Fruit fly (Drosophila melanogaster) whole organism, embryonic: Measurements from ENCODE around the gene ClpP.
A peak's percentile ranks its signal among the peaks of the same experiment; 100 is the strongest.

ENCODE experiments used
- Antp ChIP-seq: fragments of 200-800 bp; sonication (Bioruptor generic); optimal IDR thresholded peaks from 3 replicates; lab custom pipeline; 2016; ENCODE audit warnings: missing biosample characterization, missing genetic modification characterization
- Bdp1 ChIP-seq: fragments of 200-800 bp; sonication (Bioruptor generic); optimal IDR thresholded peaks from 3 replicates; lab custom pipeline; 2016; ENCODE audit warnings: missing biosample characterization, missing genetic modification characterization
- CG10274 ChIP-seq: fragments of 200-800 bp; sonication (Bioruptor generic); optimal IDR thresholded peaks from 3 replicates; lab custom pipeline; 2017; ENCODE audit warnings: missing biosample characterization, mild to moderate bottlenecking, missing genetic modification characterization
- CG11085 ChIP-seq: fragments of 200-800 bp; sonication (Bioruptor generic); IDR thresholded peaks from 2 replicates; pipeline ENCODE4 v1.3.6; 2022; ENCODE audit warnings: missing biosample characterization, missing genetic modification characterization
- CG11695 ChIP-seq: fragments of 200-800 bp; sonication (Bioruptor generic); IDR thresholded peaks from 3 replicates; pipeline ENCODE4 v1.3.6; 2022; ENCODE audit warnings: missing biosample characterization, missing genetic modification characterization
- CG12391 ChIP-seq: fragments of 200-800 bp; sonication (Bioruptor generic); optimal IDR thresholded peaks from 3 replicates; lab custom pipeline; 2018; ENCODE audit warnings: missing biosample characterization, mild to moderate bottlenecking, missing genetic modification characterization, moderate library complexity
- CG13424 ChIP-seq: fragments of 200-800 bp; sonication (Bioruptor generic); optimal IDR thresholded peaks from 2 replicates; lab custom pipeline; 2019; ENCODE audit warnings: missing biosample characterization, mild to moderate bottlenecking, missing genetic modification characterization, moderate library complexity
- CG14710 ChIP-seq: fragments of 200-800 bp; sonication (Bioruptor generic); optimal IDR thresholded peaks from 3 replicates; lab custom pipeline; 2019; ENCODE audit warnings: missing biosample characterization, mild to moderate bottlenecking, missing genetic modification characterization, moderate library complexity
- CG14860 ChIP-seq: fragments of 200-800 bp; sonication (Bioruptor generic); IDR thresholded peaks from 3 replicates; pipeline ENCODE4 v1.3.6; 2022; ENCODE audit warnings: missing biosample characterization, missing genetic modification characterization; ENCODE audit not compliant: partially characterized antibody
- CG16779 ChIP-seq: fragments of 200-800 bp; sonication (Bioruptor generic); IDR thresholded peaks from 2 replicates; pipeline ENCODE4 v1.3.6; 2022; ENCODE audit warnings: missing biosample characterization, missing genetic modification characterization
- CG18262 ChIP-seq: fragments of 200-800 bp; optimal IDR thresholded peaks from 3 replicates; lab custom pipeline; 2019; ENCODE audit warnings: missing biosample characterization, mild to moderate bottlenecking, missing genetic modification characterization, moderate library complexity
- CG1832 ChIP-seq: fragments of 200-800 bp; sonication (Bioruptor generic); optimal IDR thresholded peaks from 2 replicates; lab custom pipeline; 2017; ENCODE audit warnings: missing biosample characterization, mild to moderate bottlenecking, missing genetic modification characterization, inconsistent platforms
- CG2199 ChIP-seq: fragments of 200-800 bp; sonication (Bioruptor generic); IDR thresholded peaks from 3 replicates; pipeline ENCODE4 v1.3.6; 2022; ENCODE audit warnings: missing biosample characterization, missing genetic modification characterization
- CG32772 ChIP-seq: fragments of 200-800 bp; sonication (Bioruptor generic); IDR thresholded peaks from 2 replicates; pipeline ENCODE4 v1.3.6; 2022; ENCODE audit warnings: missing biosample characterization, missing genetic modification characterization
- CG33213 ChIP-seq: fragments of 200-800 bp; sonication (Bioruptor generic); optimal IDR thresholded peaks from 3 replicates; lab custom pipeline; 2016; ENCODE audit warnings: missing biosample characterization, missing genetic modification characterization
- CG34422 ChIP-seq: fragments of 200-800 bp; sonication (Bioruptor generic); IDR thresholded peaks from 3 replicates; pipeline ENCODE4 v1.3.6; 2022; ENCODE audit warnings: missing biosample characterization, missing genetic modification characterization
- CG43689 ChIP-seq: fragments of 200-800 bp; sonication (Bioruptor generic); IDR thresholded peaks from 2 replicates; pipeline ENCODE4 v1.3.6; 2022; ENCODE audit warnings: missing biosample characterization, missing genetic modification characterization
- CG7928 ChIP-seq: fragments of 200-800 bp; sonication (Bioruptor generic); optimal IDR thresholded peaks from 2 replicates; lab custom pipeline; 2017; ENCODE audit warnings: missing biosample characterization, mild to moderate bottlenecking, missing genetic modification characterization
- CG8359 ChIP-seq: fragments of 200-800 bp; sonication (Bioruptor generic); optimal IDR thresholded peaks from 2 replicates; lab custom pipeline; 2017; ENCODE audit warnings: missing biosample characterization, mild to moderate bottlenecking, missing genetic modification characterization, borderline replicate concordance
- CG9727 ChIP-seq: fragments of 200-800 bp; sonication (Bioruptor generic); optimal IDR thresholded peaks from 3 replicates; lab custom pipeline; 2017; ENCODE audit warnings: missing biosample characterization, mild to moderate bottlenecking, missing genetic modification characterization
- CrebB ChIP-seq: fragments of 200-800 bp; sonication (Bioruptor generic); optimal IDR thresholded peaks from 3 replicates; lab custom pipeline; 2018; ENCODE audit warnings: missing biosample characterization, mild to moderate bottlenecking, missing genetic modification characterization
- D19A ChIP-seq: fragments of 200-800 bp; optimal IDR thresholded peaks from 3 replicates; lab custom pipeline; 2019; ENCODE audit warnings: missing biosample characterization, mild to moderate bottlenecking, missing genetic modification characterization, moderate library complexity
- Dek ChIP-seq: fragments of 200-800 bp; sonication (Bioruptor generic); optimal IDR thresholded peaks from 3 replicates; lab custom pipeline; 2019; ENCODE audit warnings: missing biosample characterization, mild to moderate bottlenecking, missing genetic modification characterization, moderate library complexity
- Eip74EF ChIP-seq, 2 experiments: fragments of 200-800 bp in 1 of 2; fragments of >200 bp in 1 of 2; sonication (Bioruptor generic) in 1 of 2; optimal IDR thresholded peaks; 2 replicates each; lab custom pipeline; 2017 to 2019; ENCODE audit warnings: missing biosample characterization in 2 of 2, missing genetic modification characterization in 2 of 2, mild to moderate bottlenecking in 1 of 2, moderate library complexity in 1 of 2
- HLHmδ ChIP-seq: fragments of 200-800 bp; sonication (Bioruptor generic); optimal IDR thresholded peaks from 2 replicates; lab custom pipeline; 2018; ENCODE audit warnings: missing biosample characterization, mild to moderate bottlenecking, missing genetic modification characterization, moderate library complexity
- Hey ChIP-seq: fragments of 200-800 bp; sonication (Bioruptor generic); optimal IDR thresholded peaks from 3 replicates; lab custom pipeline; 2018; ENCODE audit warnings: missing biosample characterization, mild to moderate bottlenecking, missing genetic modification characterization
- HmgD ChIP-seq: fragments of 200-800 bp; sonication (Bioruptor generic); optimal IDR thresholded peaks from 3 replicates; lab custom pipeline; 2016; ENCODE audit warnings: missing biosample characterization, missing genetic modification characterization
- Kr ChIP-seq: fragments of 200-800 bp; sonication (Bioruptor generic); optimal IDR thresholded peaks from 2 replicates; lab custom pipeline; 2017; ENCODE audit warnings: missing biosample characterization, mild to moderate bottlenecking, missing genetic modification characterization
- MBD-R2 ChIP-seq: fragments of 200-800 bp; sonication (Bioruptor generic); IDR thresholded peaks from 2 replicates; pipeline ENCODE4 v1.3.6; 2022; ENCODE audit warnings: missing biosample characterization, missing genetic modification characterization
- Meics ChIP-seq: fragments of 200-800 bp; sonication (Bioruptor generic); optimal IDR thresholded peaks from 2 replicates; lab custom pipeline; 2017; ENCODE audit warnings: missing biosample characterization, mild to moderate bottlenecking, missing genetic modification characterization
- NfI ChIP-seq: fragments of 200-800 bp; sonication (Bioruptor generic); optimal IDR thresholded peaks from 3 replicates; lab custom pipeline; 2018; ENCODE audit warnings: missing biosample characterization, mild to moderate bottlenecking, missing genetic modification characterization, moderate library complexity
- Opbp ChIP-seq: fragments of 200-800 bp; sonication (Bioruptor generic); IDR thresholded peaks from 3 replicates; pipeline ENCODE4 v1.3.6; 2022; ENCODE audit warnings: missing biosample characterization, missing genetic modification characterization; ENCODE audit not compliant: partially characterized antibody
- Sry-β ChIP-seq: fragments of 200-800 bp; sonication (Bioruptor generic); optimal IDR thresholded peaks from 2 replicates; lab custom pipeline; 2018; ENCODE audit warnings: missing biosample characterization, mild to moderate bottlenecking, missing genetic modification characterization, moderate library complexity
- Trl ChIP-seq, 3 experiments: fragments of >200 bp in 2 of 3; fragments of 200-800 bp in 1 of 3; sonication (Bioruptor generic) in 1 of 3; optimal IDR thresholded peaks; 2 replicates in 1 of 3; 3 replicates in 2 of 3; lab custom pipeline; 2016 to 2017; ENCODE audit warnings: missing biosample characterization in 1 of 3, missing genetic modification characterization in 1 of 3
- bab2 ChIP-seq: fragments of 200-800 bp; sonication (Bioruptor generic); optimal IDR thresholded peaks from 2 replicates; lab custom pipeline; 2016; ENCODE audit warnings: missing biosample characterization, missing genetic modification characterization
- caup ChIP-seq: fragments of 200-800 bp; sonication (Bioruptor generic); optimal IDR thresholded peaks from 3 replicates; lab custom pipeline; 2017; ENCODE audit warnings: missing biosample characterization, mild to moderate bottlenecking, missing genetic modification characterization, moderate library complexity; ENCODE audit not compliant: severe bottlenecking
- gce ChIP-seq: fragments of 200-800 bp; sonication (Bioruptor generic); IDR thresholded peaks from 3 replicates; pipeline ENCODE4 v1.3.6; 2022; ENCODE audit warnings: missing biosample characterization, missing genetic modification characterization
- grn ChIP-seq: fragments of 200-800 bp; sonication (Bioruptor generic); optimal IDR thresholded peaks from 3 replicates; lab custom pipeline; 2017; ENCODE audit warnings: missing biosample characterization, missing genetic modification characterization
- onecut ChIP-seq: fragments of 200-800 bp; sonication (Bioruptor generic); IDR thresholded peaks from 2 replicates; pipeline ENCODE4 v1.3.6; 2022; ENCODE audit warnings: missing biosample characterization, missing genetic modification characterization
- pan ChIP-seq, 4 experiments: fragments of >200 bp in 3 of 4; fragments of 200-800 bp in 1 of 4; sonication (Bioruptor generic) in 1 of 4; optimal IDR thresholded peaks in 3 of 4; IDR thresholded peaks in 1 of 4; 2 replicates each; pipeline versions ENCODE4 v1.3.6 to Lab custom; 2017 to 2022; ENCODE audit warnings: missing biosample characterization in 2 of 4, missing genetic modification characterization in 2 of 4, mixed read lengths in 1 of 4
- prd ChIP-seq, 3 experiments: fragments of >200 bp in 2 of 3; fragments of 200-800 bp in 1 of 3; sonication (Bioruptor generic) in 1 of 3; optimal IDR thresholded peaks in 2 of 3; IDR thresholded peaks in 1 of 3; 2 replicates in 2 of 3; 3 replicates in 1 of 3; pipeline versions ENCODE4 v1.3.6 to Lab custom; 2017 to 2022; ENCODE audit warnings: missing biosample characterization in 1 of 3, missing genetic modification characterization in 1 of 3
- sd ChIP-seq: fragments of 200-800 bp; sonication (Bioruptor generic); optimal IDR thresholded peaks from 3 replicates; lab custom pipeline; 2018; ENCODE audit warnings: missing biosample characterization, mild to moderate bottlenecking, missing genetic modification characterization, moderate library complexity
- slou ChIP-seq: fragments of 200-800 bp; sonication (Bioruptor generic); optimal IDR thresholded peaks from 3 replicates; lab custom pipeline; 2016; ENCODE audit warnings: missing biosample characterization, missing genetic modification characterization
- slp2 ChIP-seq: fragments of 200-800 bp; sonication (Bioruptor generic); optimal IDR thresholded peaks from 2 replicates; lab custom pipeline; 2016; ENCODE audit warnings: missing biosample characterization, missing genetic modification characterization
- trh ChIP-seq: fragments of 200-800 bp; sonication (Bioruptor generic); optimal IDR thresholded peaks from 2 replicates; lab custom pipeline; 2016; ENCODE audit warnings: missing biosample characterization, missing genetic modification characterization
- ttk ChIP-seq: fragments of 200-800 bp; sonication (Bioruptor generic); IDR thresholded peaks from 2 replicates; pipeline ENCODE4 v2.1.2; 2022; ENCODE audit warnings: missing biosample characterization, missing genetic modification characterization
- z ChIP-seq: fragments of 200-800 bp; sonication (Bioruptor generic); IDR thresholded peaks from 3 replicates; pipeline ENCODE4 v1.3.6; 2022; ENCODE audit warnings: missing biosample characterization, missing genetic modification characterization

The ClpP gene

DNA sequence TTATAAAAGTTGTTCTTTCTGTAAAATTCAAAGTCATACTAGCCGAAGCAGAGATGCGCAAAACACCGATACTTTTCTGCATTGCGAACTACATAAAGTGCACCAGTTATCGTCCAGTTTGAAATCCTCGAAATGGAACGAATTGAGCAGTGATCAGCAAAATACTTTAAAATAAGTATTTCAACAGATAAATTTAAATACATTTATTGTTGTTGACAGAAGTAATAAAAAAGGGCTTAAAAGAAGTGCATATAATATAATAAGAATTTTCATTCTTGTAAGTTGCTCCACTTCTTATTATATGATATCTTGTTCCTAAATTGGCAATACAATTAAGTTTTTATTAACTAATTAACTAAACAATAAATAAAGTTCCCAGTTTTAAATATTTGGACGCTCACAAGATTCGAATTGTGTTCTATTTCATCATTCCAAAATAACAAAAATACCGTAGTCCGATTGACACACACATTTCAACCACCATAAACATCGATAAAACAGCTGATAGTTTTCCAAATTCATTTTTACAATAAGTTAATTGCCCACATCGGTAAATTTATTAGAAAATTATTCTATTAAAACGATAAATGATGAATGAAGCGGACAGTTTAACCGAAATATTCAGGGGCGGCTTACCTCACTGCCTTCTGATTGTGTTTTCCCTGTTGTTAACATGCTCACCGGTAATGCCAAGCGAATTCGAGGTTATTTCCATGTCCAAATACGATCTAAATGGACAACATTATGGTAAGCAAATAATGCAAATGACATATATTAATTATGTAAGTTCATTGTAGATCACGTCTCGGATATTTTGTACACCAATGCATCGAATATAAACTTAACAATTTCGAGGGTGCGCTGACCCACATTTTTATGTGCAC lies 42.0 kb upstream of the ClpP start, which contains the start of the genes Usp14 and CG4972 (continued):
- TF ChIP-seq NfI (GFP tag; lab: Kevin White, UChicago) (no peak), CG33213 (no peak), prd (optimal IDR thresholded peaks at IDR 0.05; lab: Kevin White, UChicago) (no peak), prd (GFP tag; IDR thresholded peaks at IDR 0.05; lab: Robert Waterston, UW) (no peak), ttk (GFP tag; lab: Robert Waterston, UW) (no peak), CG18262 (tag; lab: Kevin White, UChicago) (peak; percentile 48), Kr (GFP tag; lab: Kevin White, UChicago) (no peak), CG9727 (GFP tag; lab: Kevin White, UChicago) (no peak), trh (no peak), HmgD (GFP tag; lab: Kevin White, UChicago) (no peak), HLHmδ (GFP tag; lab: Kevin White, UChicago) (no peak), z (GFP tag; lab: Robert Waterston, UW) (no peak), CG12391 (peak; percentile 38), Antp (no peak), CG14860 (GFP tag; lab: Robert Waterston, UW) (no peak), gce (no peak), CG8359 (GFP tag; lab: Kevin White, UChicago) (no peak), CG11695 (no peak), CG7928 (GFP tag; lab: Kevin White, UChicago) (no peak), sd (no peak), caup (GFP tag; lab: Kevin White, UChicago) (no peak), D19A (no peak), onecut (GFP tag; lab: Robert Waterston, UW) (no peak), Eip74EF (GFP tag; optimal IDR thresholded peaks at IDR 0.05; lab: Kevin White, UChicago) (no peak), MBD-R2 (GFP tag; lab: Robert Waterston, UW) (peak; percentile 41; the same call in 1 of the 2 replicates), CG10274 (GFP tag; lab: Kevin White, UChicago) (no peak), Trl (optimal IDR thresholded peaks at IDR 0.05; lab: Kevin White, UChicago) (no peak), Trl (GFP tag; optimal IDR thresholded peaks at IDR 0.05; lab: Kevin White, UChicago) (no peak), slou (GFP tag; lab: Kevin White, UChicago) (no peak), Opbp (GFP tag; lab: Robert Waterston, UW) (no peak), CrebB (tag; lab: Kevin White, UChicago) (no peak), CG32772 (GFP tag; lab: Robert Waterston, UW) (no peak), CG43689 (no peak), CG34422 (GFP tag; lab: Robert Waterston, UW) (0 out of 3 replicates have a peak, but pooled peaks have one; percentile 15), grn (GFP tag; lab: Kevin White, UChicago) (no peak), bab2 (GFP tag; lab: Kevin White, UChicago) (no peak), Bdp1 (no peak), slp2 (GFP tag; lab: Kevin White, UChicago) (no peak), CG14710 (tag; lab: Kevin White, UChicago) (peak; percentile 64), Dek (tag; lab: Kevin White, UChicago) (no peak), Meics (GFP tag; lab: Kevin White, UChicago) (no peak), Hey (tag; lab: Kevin White, UChicago) (no peak), CG1832 (GFP tag; lab: Kevin White, UChicago) (no peak), Sry-β (GFP tag; lab: Kevin White, UChicago) (peak; percentile 61), CG11085 (GFP tag; lab: Robert Waterston, UW) (no peak), CG13424 (tag; lab: Kevin White, UChicago) (no peak), CG2199 (GFP tag; lab: Robert Waterston, UW) (no peak), CG16779 (no peak), pan (optimal IDR thresholded peaks at IDR 0.05; lab: Kevin White, UChicago) (no peak), pan (GFP tag; optimal IDR thresholded peaks at IDR 0.05 in 1 of 2, IDR thresholded peaks at IDR 0.05 in 1 of 2) (no peak)
